Worm (Caenorhabditis elegans) whole organism, midembryonic: Measurements from ENCODE around the gene sec-23.

Experiments used
- T22C8.4 ChIP-seq: fragments of 200-800 bp; sonication (Bioruptor generic); IDR thresholded peaks from 2 replicates; pipeline ENCODE4 v1.3.6; 2022; ENCODE audit warnings: missing genetic modification characterization, missing compliant biosample characterization
- flt-1 ChIP-seq: fragments of 200-800 bp; sonication (Bioruptor generic); IDR thresholded peaks from 2 replicates; pipeline ENCODE4 v1.3.6; 2022; ENCODE audit warnings: missing genetic modification characterization, missing compliant biosample characterization
- klf-2 ChIP-seq: fragments of 200-800 bp; sonication (Bioruptor generic); conservative IDR thresholded peaks from 2 replicates; pipeline ENCODE4 v1.3.6; 2022; ENCODE audit warnings: missing genetic modification reagents, missing genetic modification characterization, missing compliant biosample characterization
- med-1 ChIP-seq: sonication (generic microtip); optimal IDR thresholded peaks from 2 replicates; lab custom pipeline; 2017; ENCODE audit warnings: missing genetic modification characterization, mild to moderate bottlenecking, missing compliant biosample characterization, antibody characterized with exemption, missing genetic modification reagents; ENCODE audit not compliant: insufficient read depth
- ztf-23 ChIP-seq: fragments of 200-800 bp; sonication (Bioruptor generic); IDR thresholded peaks from 2 replicates; pipeline ENCODE4 v1.3.6; 2022; ENCODE audit warnings: missing genetic modification reagents, missing genetic modification characterization, missing compliant biosample characterization
- ztf-29 ChIP-seq: fragments of 200-800 bp; sonication (Bioruptor generic); IDR thresholded peaks from 2 replicates; pipeline ENCODE4 v1.3.6; 2022; ENCODE audit warnings: missing genetic modification reagents, missing genetic modification characterization, missing compliant biosample characterization

ce11 chrV:20123010-20123409, 31.9 kb downstream of the sec-23 start:
- TF ChIP-seq ztf-29 (GFP tag; lab: Robert Waterston, UW) = no peak
- TF ChIP-seq med-1 (GFP tag; lab: Kevin White, UChicago) = no peak
- TF ChIP-seq T22C8.4 (GFP tag; lab: Robert Waterston, UW) = no peak
- TF ChIP-seq ztf-23 = no peak
- no peak for TF ChIP-seq klf-2
- no peak for TF ChIP-seq flt-1 (GFP tag; lab: Robert Waterston, UW)
